Worm (Caenorhabditis elegans): ENCODE data around the gene msrp-5.

- TF ChIP-seq snpc-4 (tag; optimal IDR thresholded peaks at IDR 0.05) (no peak), lsy-2 (tag; optimal IDR thresholded peaks at IDR 0.05) (no peak), ces-1 (GFP tag; optimal IDR thresholded peaks at IDR 0.05) (no peak), mep-1 (tag; optimal IDR thresholded peaks at IDR 0.05) (no peak), ztf-11 (tag; optimal IDR thresholded peaks at IDR 0.05) (no peak), nhr-237 (tag; optimal IDR thresholded peaks at IDR 0.05) (no peak), blmp-1 (tag; optimal IDR thresholded peaks at IDR 0.05) (no peak)
Observed at ce11 chrII:2656606-2657005, 39.9 kb downstream of the msrp-5 start, which contains the start of gene sri-47.

Measured in whole organism, mixed stage, embryonic.